Fruit fly (Drosophila melanogaster): ENCODE measurements around the gene CG15186.

CG15186 gene

DNA sequence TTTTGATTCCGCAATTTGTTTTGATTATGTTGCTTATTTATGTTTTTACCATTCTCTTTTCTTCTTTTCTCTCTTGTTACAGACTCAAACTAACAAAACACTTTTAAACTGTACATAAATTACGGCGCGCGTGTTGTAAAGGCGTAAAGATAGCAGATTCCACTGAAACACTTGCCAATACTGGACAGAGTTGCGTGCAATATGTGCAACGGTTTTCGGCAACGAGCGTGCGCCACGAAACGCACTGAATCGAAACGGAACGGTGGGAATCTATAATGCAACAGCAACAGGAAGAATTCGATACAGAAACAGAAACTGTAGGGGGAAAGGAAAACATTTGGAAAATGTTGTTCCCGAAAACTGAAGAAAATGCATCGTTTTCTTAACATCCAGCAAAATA lies 41.5 kb upstream of the CG15186 start:
- TF ChIP-seq dac (GFP tag; optimal IDR thresholded peaks at IDR 0.05) = no peak
- no peak for TF ChIP-seq CG6792 (GFP tag; optimal IDR thresholded peaks at IDR 0.05)
- TF ChIP-seq ss (GFP tag; optimal IDR thresholded peaks at IDR 0.05) = no peak
- TF ChIP-seq CG8319 (GFP tag; optimal IDR thresholded peaks at IDR 0.05) = no peak
- TF ChIP-seq Eip78C (GFP tag) = no peak
- TF ChIP-seq esn (GFP tag; optimal IDR thresholded peaks at IDR 0.05) = no peak
- TF ChIP-seq Hr4 (GFP tag; optimal IDR thresholded peaks at IDR 0.05) = no peak
- TF ChIP-seq Hr39 (GFP tag; optimal IDR thresholded peaks at IDR 0.05) = no peak
- no peak for TF ChIP-seq eg (GFP tag; IDR thresholded peaks at IDR 0.05)
- TF ChIP-seq Blimp-1 (GFP tag; optimal IDR thresholded peaks at IDR 0.05) = no peak
- TF ChIP-seq fd59A (GFP tag; optimal IDR thresholded peaks at IDR 0.05) = no peak

dm6 chr3R:6456140-6457054 lies 21.7 kb upstream of the CG15186 start, which contains the start of gene CG9727:
TSS of gene CG9727 (minus strand) at chr3R:6456676.
- no peak for TF ChIP-seq Eip93F (GFP tag; optimal IDR thresholded peaks at IDR 0.05)
- no peak for TF ChIP-seq esn (GFP tag; optimal IDR thresholded peaks at IDR 0.05)
- no peak for TF ChIP-seq net (GFP tag; optimal IDR thresholded peaks at IDR 0.05)
- no peak for TF ChIP-seq fd85E (GFP tag; optimal IDR thresholded peaks at IDR 0.05)
- TF ChIP-seq salr (GFP tag; optimal IDR thresholded peaks at IDR 0.05) = no peak
- TF ChIP-seq CG11294 (GFP tag; IDR thresholded peaks at IDR 0.05) = no peak
- no peak for TF ChIP-seq spab (GFP tag; optimal IDR thresholded peaks at IDR 0.05)
- no peak for TF ChIP-seq CG32006 (GFP tag; optimal IDR thresholded peaks at IDR 0.05)
- TF ChIP-seq CG3919 (GFP tag; optimal IDR thresholded peaks at IDR 0.05) = no peak
- TF ChIP-seq Lpt (GFP tag; optimal IDR thresholded peaks at IDR 0.05) = no peak
- no peak for TF ChIP-seq OdsH (GFP tag; optimal IDR thresholded peaks at IDR 0.05)
- TF ChIP-seq CG7368 (GFP tag; optimal IDR thresholded peaks at IDR 0.05) = no peak

dm6 chr3R:6457055-6457391 lies 21.1 kb upstream of the CG15186 start, which contains the start of gene Zif:
TSS of gene Zif (plus strand) at chr3R:6457088.
- no peak for TF ChIP-seq CG34406 (GFP tag; optimal IDR thresholded peaks at IDR 0.05)
- TF ChIP-seq CG3032 (tag; optimal IDR thresholded peaks at IDR 0.05) = peak; percentile 21
- TF ChIP-seq Ets21C (GFP tag; optimal IDR thresholded peaks at IDR 0.05) = no peak
- peak; percentile 9 for TF ChIP-seq achi (GFP tag; optimal IDR thresholded peaks at IDR 0.05)
- no peak; the same call in 2 of the 3 replicates for TF ChIP-seq CG6163 (GFP tag; IDR thresholded peaks at IDR 0.05)
- TF ChIP-seq dac (GFP tag; optimal IDR thresholded peaks at IDR 0.05) = no peak
- TF ChIP-seq CG4318 (GFP tag; optimal IDR thresholded peaks at IDR 0.05) = no peak
- TF ChIP-seq vri (GFP tag; optimal IDR thresholded peaks at IDR 0.05) = no peak
- no peak for TF ChIP-seq Sox102F (GFP tag; optimal IDR thresholded peaks at IDR 0.05)
- no peak for TF ChIP-seq spab (GFP tag; optimal IDR thresholded peaks at IDR 0.05)
- peak; percentile 64 for TF ChIP-seq Hr39 (GFP tag; optimal IDR thresholded peaks at IDR 0.05)
- no peak for TF ChIP-seq CG7368 (GFP tag; optimal IDR thresholded peaks at IDR 0.05)
- TF ChIP-seq CG6808 (GFP tag; optimal IDR thresholded peaks at IDR 0.05) = no peak
- TF ChIP-seq lz (GFP tag; optimal IDR thresholded peaks at IDR 0.05) = peak; percentile 46
- no peak for TF ChIP-seq Hr4 (GFP tag; optimal IDR thresholded peaks at IDR 0.05)
- no peak for TF ChIP-seq net (GFP tag; optimal IDR thresholded peaks at IDR 0.05)
- no peak for TF ChIP-seq CG6276 (GFP tag; optimal IDR thresholded peaks at IDR 0.05)
- peak; percentile 40 for TF ChIP-seq CG6854 (GFP tag; optimal IDR thresholded peaks at IDR 0.05)
- TF ChIP-seq Sox15 (GFP tag; optimal IDR thresholded peaks at IDR 0.05) = no peak
- TF ChIP-seq salr (GFP tag; optimal IDR thresholded peaks at IDR 0.05) = no peak
- TF ChIP-seq Blimp-1 (GFP tag; optimal IDR thresholded peaks at IDR 0.05) = no peak
- TF ChIP-seq Eip78C (GFP tag) = peak; percentile 82
- no peak for TF ChIP-seq CG16779 (tag; optimal IDR thresholded peaks at IDR 0.05)
- TF ChIP-seq CG8119 (GFP tag; IDR thresholded peaks at IDR 0.05) = no peak
- no peak for TF ChIP-seq pdm3 (GFP tag; optimal IDR thresholded peaks at IDR 0.05)
- no peak for TF ChIP-seq CG8632 (GFP tag; optimal IDR thresholded peaks at IDR 0.05)
- peak; percentile 14 for TF ChIP-seq CG6792 (GFP tag; optimal IDR thresholded peaks at IDR 0.05)
- peak; percentile 50 for TF ChIP-seq topi (GFP tag; optimal IDR thresholded peaks at IDR 0.05)
- no peak for TF ChIP-seq eg (GFP tag; IDR thresholded peaks at IDR 0.05)
- TF ChIP-seq CG10669 (GFP tag; optimal IDR thresholded peaks at IDR 0.05) = no peak
- peak; percentile 10 for TF ChIP-seq fd85E (GFP tag; optimal IDR thresholded peaks at IDR 0.05)
- TF ChIP-seq dsx (GFP tag; optimal IDR thresholded peaks at IDR 0.05; ENCODE audit: poor library complexity, severe bottlenecking) = no peak
- TF ChIP-seq CG15336 (GFP tag; IDR thresholded peaks at IDR 0.05) = 0 out of 2 replicates have a peak, but pooled peaks have one; percentile 21
- no peak for TF ChIP-seq Eip93F (GFP tag; optimal IDR thresholded peaks at IDR 0.05)
- peak; percentile 28 for TF ChIP-seq acj6 (GFP tag; optimal IDR thresholded peaks at IDR 0.05)
- no peak for TF ChIP-seq CG1621 (tag; optimal IDR thresholded peaks at IDR 0.05)

Data from whole organism, prepupa.